Worm (Caenorhabditis elegans) whole organism, L4 larva: ENCODE measurements around the gene ZK822.1.

Experiments used
- F49E8.2 ChIP-seq: sonication (generic microtip); optimal IDR thresholded peaks from 2 replicates; lab custom pipeline; 2016; ENCODE audit warnings: missing compliant biosample characterization, mild to moderate bottlenecking, missing genetic modification characterization, borderline replicate concordance
- ama-1 ChIP-seq: fragments of 150-350 bp; optimal IDR thresholded peaks from 2 replicates; lab custom pipeline; 2014; ENCODE audit warnings: inconsistent platforms, mixed read lengths
- daf-8 ChIP-seq: fragments of 200-800 bp; sonication (Bioruptor generic); IDR thresholded peaks from 2 replicates; pipeline ENCODE4 v1.3.6; 2022; ENCODE audit warnings: missing genetic modification characterization, missing compliant biosample characterization
- dve-1 ChIP-seq: sonication (generic microtip); optimal IDR thresholded peaks from 2 replicates; lab custom pipeline; 2017; ENCODE audit warnings: antibody characterized with exemption, mild to moderate bottlenecking, missing genetic modification characterization, missing compliant biosample characterization; ENCODE audit not compliant: insufficient read depth
- egl-43 ChIP-seq: fragments of 200-800 bp; sonication (Bioruptor generic); IDR thresholded peaks from 2 replicates; pipeline ENCODE4 v1.3.6; 2022; ENCODE audit warnings: missing genetic modification reagents, missing genetic modification characterization, missing compliant biosample characterization
- hlh-11 ChIP-seq: fragments of 200-800 bp; sonication (Bioruptor generic); optimal IDR thresholded peaks from 2 replicates; lab custom pipeline; 2018; ENCODE audit warnings: mild to moderate bottlenecking, missing genetic modification characterization, missing compliant biosample characterization
- nhr-237 ChIP-seq: sonication (generic microtip); optimal IDR thresholded peaks from 2 replicates; lab custom pipeline; 2017; ENCODE audit warnings: missing biosample characterization, missing genetic modification characterization
- ztf-11 ChIP-seq: fragments of 150-350 bp; optimal IDR thresholded peaks from 2 replicates; lab custom pipeline; 2014; ENCODE audit warnings: missing biosample characterization, missing genetic modification characterization

- TF ChIP-seq F49E8.2 (no peak), egl-43 (no peak), nhr-237 (no peak), daf-8 (no peak), hlh-11 (tag; lab: Kevin White, UChicago) (peak; percentile 40), ztf-11 (no peak), ama-1 (no peak), dve-1 (tag; lab: Kevin White, UChicago) (no peak)
These were observed 35.1 kb upstream of the ZK822.1 start for ce11 chrIV:11957074-11957473.
